Fruit fly (Drosophila melanogaster): ENCODE data around the gene CG15764.

dm6 chrX:5901628-5902213, 32.8 kb downstream of the CG15764 start:
- TF ChIP-seq CG34367 (tag; optimal IDR thresholded peaks at IDR 0.05) (no peak), Pif1B (GFP tag; optimal IDR thresholded peaks at IDR 0.05) (peak; percentile 48), CG13204 (GFP tag; optimal IDR thresholded peaks at IDR 0.05) (peak; percentile 51), Snoo (tag; optimal IDR thresholded peaks at IDR 0.05) (peak; percentile 46), CG8301 (tag; optimal IDR thresholded peaks at IDR 0.05) (no peak), CG17806 (tag; optimal IDR thresholded peaks at IDR 0.05) (no peak), rn (GFP tag; IDR thresholded peaks at IDR 0.05) (no peak), CG14655 (GFP tag; optimal IDR thresholded peaks at IDR 0.05) (peak; percentile 13), CG12605 (GFP tag; IDR thresholded peaks at IDR 0.05) (0 out of 2 replicates have a peak, but pooled peaks have one; percentile 8)
